Worm (Caenorhabditis elegans) whole organism, young adult: ENCODE data around the gene aakg-1.

Source experiments
- B0035.1 ChIP-seq: sonication (generic microtip); optimal IDR thresholded peaks from 2 replicates; lab custom pipeline; 2016; ENCODE audit warnings: missing genetic modification characterization, mild to moderate bottlenecking, missing compliant biosample characterization, missing genotype, missing genetic modification reagents
- B0336.3 ChIP-seq: fragments of 200-800 bp; sonication (Bioruptor generic); IDR thresholded peaks from 2 replicates; pipeline ENCODE4 v1.3.6; 2022; ENCODE audit warnings: missing genetic modification characterization, missing compliant biosample characterization
- C06A6.2 ChIP-seq: fragments of 200-800 bp; sonication (Bioruptor generic); conservative IDR thresholded peaks from 2 replicates; pipeline ENCODE4 v1.3.6; 2022; ENCODE audit warnings: missing genetic modification characterization, missing compliant biosample characterization
- C17E4.6 ChIP-seq: fragments of 200-800 bp; sonication (Bioruptor generic); IDR thresholded peaks from 2 replicates; pipeline ENCODE4 v1.3.6; 2022; ENCODE audit warnings: missing genetic modification reagents, missing genetic modification characterization, missing compliant biosample characterization
- F10E7.11 ChIP-seq: sonication (generic microtip); optimal IDR thresholded peaks from 2 replicates; lab custom pipeline; 2017; ENCODE audit warnings: mild to moderate bottlenecking, missing genetic modification characterization, moderate library complexity, missing compliant biosample characterization
- F22D6.2 ChIP-seq: sonication (generic microtip); optimal IDR thresholded peaks from 2 replicates; lab custom pipeline; 2016; ENCODE audit warnings: mild to moderate bottlenecking, missing genetic modification characterization, missing compliant biosample characterization
- F55B11.4 ChIP-seq: sonication (generic microtip); optimal IDR thresholded peaks from 2 replicates; lab custom pipeline; 2016; ENCODE audit warnings: missing compliant biosample characterization, missing genetic modification characterization, borderline replicate concordance; ENCODE audit not compliant: insufficient read depth
- K12H6.12 ChIP-seq: fragments of 200-800 bp; sonication (Bioruptor generic); optimal IDR thresholded peaks from 2 replicates; lab custom pipeline; 2018; ENCODE audit warnings: mild to moderate bottlenecking, missing genetic modification characterization, missing compliant biosample characterization
- T07F8.4 ChIP-seq: sonication (generic microtip); optimal IDR thresholded peaks from 2 replicates; lab custom pipeline; 2016; ENCODE audit warnings: mild to moderate bottlenecking, missing genetic modification characterization, moderate library complexity, missing compliant biosample characterization
- T26A5.8 ChIP-seq: sonication (generic microtip); optimal IDR thresholded peaks from 2 replicates; lab custom pipeline; 2016; ENCODE audit warnings: missing genetic modification characterization, missing compliant biosample characterization
- Y53F4B.3 ChIP-seq: fragments of 200-800 bp; sonication (Bioruptor generic); IDR thresholded peaks from 2 replicates; pipeline ENCODE4 v1.3.6; 2022; ENCODE audit warnings: missing genetic modification reagents, missing genetic modification characterization, missing compliant biosample characterization
- Y79H2A.3 ChIP-seq: fragments of 200-800 bp; sonication (Bioruptor generic); conservative IDR thresholded peaks from 2 replicates; pipeline ENCODE4 v1.3.6; 2022; ENCODE audit warnings: missing genetic modification reagents, missing genetic modification characterization, missing compliant biosample characterization
- ZK185.1 ChIP-seq: sonication (generic microtip); optimal IDR thresholded peaks from 2 replicates; lab custom pipeline; 2016; ENCODE audit warnings: mild to moderate bottlenecking, missing genetic modification characterization, missing compliant biosample characterization; ENCODE audit not compliant: poor library complexity, severe bottlenecking
- ama-1 ChIP-seq, 3 experiments: fragments of 150-350 bp in 1 of 3; sonication (generic microtip) in 2 of 3; optimal IDR thresholded peaks; 2 replicates each; lab custom pipeline; 2014 to 2018; ENCODE audit warnings: missing biosample characterization in 2 of 3, missing genetic modification characterization in 2 of 3, missing genetic modification reagents in 2 of 3
- atf-7 ChIP-seq: sonication (generic microtip); optimal IDR thresholded peaks from 2 replicates; lab custom pipeline; 2017; ENCODE audit warnings: mild to moderate bottlenecking, missing genetic modification characterization, missing compliant biosample characterization
- athp-1 ChIP-seq: sonication (generic microtip); optimal IDR thresholded peaks from 2 replicates; lab custom pipeline; 2017; ENCODE audit warnings: mild to moderate bottlenecking, missing genetic modification characterization, missing compliant biosample characterization
- attf-3 ChIP-seq: fragments of 200-800 bp; sonication (Bioruptor generic); conservative IDR thresholded peaks from 2 replicates; pipeline ENCODE4 v1.3.6; 2022; ENCODE audit warnings: missing genetic modification reagents, missing genetic modification characterization, missing compliant biosample characterization
- attf-6 ChIP-seq: fragments of 200-800 bp; sonication (Bioruptor generic); IDR thresholded peaks from 2 replicates; pipeline ENCODE4 v1.3.6; 2022; ENCODE audit warnings: missing genetic modification reagents, missing genetic modification characterization, missing compliant biosample characterization
- ccch-3 ChIP-seq: fragments of 200-800 bp; sonication (Bioruptor generic); optimal IDR thresholded peaks from 2 replicates; lab custom pipeline; 2018; ENCODE audit warnings: mild to moderate bottlenecking, missing genetic modification characterization, missing compliant biosample characterization
- ceh-58 ChIP-seq: fragments of 200-800 bp; sonication (Bioruptor generic); IDR thresholded peaks from 2 replicates; pipeline ENCODE4 v1.3.6; 2022; ENCODE audit warnings: missing genetic modification characterization, missing compliant biosample characterization
- ceh-79 ChIP-seq: sonication (generic microtip); optimal IDR thresholded peaks from 2 replicates; lab custom pipeline; 2017; ENCODE audit warnings: mild to moderate bottlenecking, missing genetic modification characterization, missing compliant biosample characterization
- chd-7 ChIP-seq: sonication (generic microtip); optimal IDR thresholded peaks from 2 replicates; lab custom pipeline; 2016; ENCODE audit warnings: mild to moderate bottlenecking, missing genetic modification characterization, moderate library complexity, missing compliant biosample characterization
- die-1 ChIP-seq: sonication (generic microtip); optimal IDR thresholded peaks from 2 replicates; lab custom pipeline; 2016; ENCODE audit warnings: missing genotype, mild to moderate bottlenecking, missing genetic modification characterization, missing compliant biosample characterization
- ets-4 ChIP-seq: fragments of 200-800 bp; sonication (Bioruptor generic); optimal IDR thresholded peaks from 2 replicates; lab custom pipeline; 2018; ENCODE audit warnings: mild to moderate bottlenecking, missing genetic modification characterization, missing compliant biosample characterization
- fkh-3 ChIP-seq: sonication (generic microtip); optimal IDR thresholded peaks from 2 replicates; lab custom pipeline; 2016; ENCODE audit warnings: mild to moderate bottlenecking, missing genetic modification characterization, missing compliant biosample characterization
- hlh-26 ChIP-seq: fragments of 200-800 bp; sonication (Bioruptor generic); conservative IDR thresholded peaks from 2 replicates; pipeline ENCODE4 v1.3.6; 2022; ENCODE audit warnings: missing genetic modification reagents, missing genetic modification characterization, missing compliant biosample characterization
- lag-1 ChIP-seq: fragments of 200-800 bp; sonication (Bioruptor generic); IDR thresholded peaks from 2 replicates; pipeline ENCODE4 v1.3.6; 2022; ENCODE audit warnings: missing genetic modification reagents, missing genetic modification characterization, missing compliant biosample characterization
- let-526 ChIP-seq: fragments of 200-800 bp; sonication (Bioruptor generic); IDR thresholded peaks from 2 replicates; pipeline ENCODE4 v1.3.6; 2022; ENCODE audit warnings: missing genetic modification reagents, missing genetic modification characterization, missing compliant biosample characterization
- lin-26 ChIP-seq: fragments of 200-800 bp; sonication (Bioruptor generic); IDR thresholded peaks from 2 replicates; pipeline ENCODE4 v1.3.6; 2022; ENCODE audit warnings: missing genetic modification reagents, missing genetic modification characterization, missing compliant biosample characterization
- madf-10 ChIP-seq: sonication (generic microtip); optimal IDR thresholded peaks from 2 replicates; lab custom pipeline; 2016; ENCODE audit warnings: mild to moderate bottlenecking, missing genetic modification characterization, missing compliant biosample characterization
- madf-8 ChIP-seq: fragments of 200-800 bp; sonication (Bioruptor generic); conservative IDR thresholded peaks from 2 replicates; pipeline ENCODE4 v1.3.6; 2022; ENCODE audit warnings: missing genetic modification reagents, missing genetic modification characterization, missing compliant biosample characterization
- mcd-1 ChIP-seq: fragments of 200-800 bp; sonication (Bioruptor generic); IDR thresholded peaks from 2 replicates; pipeline ENCODE4 v1.3.6; 2022; ENCODE audit warnings: missing genetic modification reagents, missing genetic modification characterization, missing compliant biosample characterization
- mxl-1 ChIP-seq: sonication (generic microtip); optimal IDR thresholded peaks from 2 replicates; lab custom pipeline; 2016; ENCODE audit warnings: missing genetic modification characterization, missing compliant biosample characterization
- nfya-1 ChIP-seq: sonication (generic microtip); optimal IDR thresholded peaks from 2 replicates; lab custom pipeline; 2017; ENCODE audit warnings: antibody characterized with exemption, missing compliant biosample characterization, missing genetic modification characterization, borderline replicate concordance; ENCODE audit not compliant: insufficient read depth
- nhr-90 ChIP-seq: sonication (generic microtip); optimal IDR thresholded peaks from 2 replicates; lab custom pipeline; 2016; ENCODE audit warnings: missing genotype, mild to moderate bottlenecking, missing genetic modification characterization, missing compliant biosample characterization
- pbrm-1 ChIP-seq: fragments of 200-800 bp; sonication (Bioruptor generic); IDR thresholded peaks from 2 replicates; pipeline ENCODE4 v1.3.6; 2022; ENCODE audit warnings: missing genetic modification reagents, missing genetic modification characterization, missing compliant biosample characterization
- pha-4 ChIP-seq: fragments of 150-350 bp; sonication (generic microtip); optimal IDR thresholded peaks from 2 replicates; lab custom pipeline; 2014; ENCODE audit warnings: missing biosample characterization, missing genetic modification reagents, missing genetic modification characterization
- rcor-1 ChIP-seq: fragments of 200-800 bp; sonication (Bioruptor generic); IDR thresholded peaks from 2 replicates; pipeline ENCODE4 v1.3.6; 2022; ENCODE audit warnings: missing genetic modification reagents, missing genetic modification characterization, missing compliant biosample characterization
- sea-2 ChIP-seq: fragments of 200-800 bp; sonication (Bioruptor generic); IDR thresholded peaks from 2 replicates; pipeline ENCODE4 v1.3.6; 2022; ENCODE audit warnings: missing genetic modification characterization, missing compliant biosample characterization
- snpc-1.1 ChIP-seq: sonication (generic microtip); optimal IDR thresholded peaks from 2 replicates; lab custom pipeline; 2017; ENCODE audit warnings: missing genetic modification characterization, mild to moderate bottlenecking, missing compliant biosample characterization, antibody characterized with exemption, moderate library complexity, missing genotype, missing genetic modification reagents; ENCODE audit not compliant: insufficient read depth
- snpc-1.3 ChIP-seq: sonication (generic microtip); optimal IDR thresholded peaks from 2 replicates; lab custom pipeline; 2017; ENCODE audit warnings: missing genetic modification characterization, mild to moderate bottlenecking, missing compliant biosample characterization, antibody characterized with exemption, moderate library complexity, missing genotype, missing genetic modification reagents; ENCODE audit not compliant: insufficient read depth
- snpc-4 ChIP-seq, 5 experiments: fragments of 150-350 bp in 1 of 5; sonication (generic microtip) in 4 of 5; optimal IDR thresholded peaks; 2 replicates each; lab custom pipeline; 2014 to 2018; ENCODE audit warnings: missing genetic modification characterization in 5 of 5, missing biosample characterization in 3 of 5, antibody characterized with exemption in 2 of 5, mild to moderate bottlenecking in 2 of 5, missing compliant biosample characterization in 2 of 5, missing genotype in 2 of 5, moderate library complexity in 2 of 5, missing genetic modification reagents in 1 of 5
- tbx-9 ChIP-seq: sonication (generic microtip); optimal IDR thresholded peaks from 2 replicates; lab custom pipeline; 2016; ENCODE audit warnings: borderline replicate concordance, missing genetic modification characterization, inconsistent platforms, missing compliant biosample characterization
- unc-130 ChIP-seq: sonication (generic microtip); optimal IDR thresholded peaks from 2 replicates; lab custom pipeline; 2016; ENCODE audit warnings: missing genetic modification reagents, missing genetic modification characterization, missing compliant biosample characterization
- unc-62 ChIP-seq: fragments of 150-350 bp; optimal IDR thresholded peaks from 2 replicates; lab custom pipeline; 2014; ENCODE audit warnings: missing biosample characterization, missing genetic modification reagents, missing genetic modification characterization
- zim-3 ChIP-seq: sonication (generic microtip); optimal IDR thresholded peaks from 2 replicates; lab custom pipeline; 2017; ENCODE audit warnings: mild to moderate bottlenecking, missing genetic modification characterization, moderate library complexity, missing compliant biosample characterization

The aakg-1 gene

DNA sequence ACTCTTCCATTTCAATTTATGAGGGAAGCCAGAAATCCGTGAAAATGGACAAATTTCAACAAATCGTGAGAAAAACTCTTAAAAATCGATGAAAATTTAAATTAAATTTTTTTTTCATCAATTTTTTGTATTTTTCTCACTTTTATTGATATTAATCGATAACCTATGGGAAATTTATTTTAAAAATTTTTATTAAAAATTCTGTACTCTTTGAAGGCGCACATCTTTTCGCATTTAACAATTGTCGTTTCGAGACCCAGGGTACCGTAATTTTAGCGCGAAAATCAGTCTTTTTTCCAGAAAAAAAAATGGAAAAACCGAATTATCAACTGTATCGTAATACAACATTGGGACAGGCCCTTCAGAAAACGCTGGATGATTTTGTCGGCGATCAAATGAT lies 49.3 kb upstream of the aakg-1 start, which contains the start of gene gtf-2A2:
TSS of gene gtf-2A2 (plus strand) at position 301 of the 400 bp plus-strand sequence.
- TF ChIP-seq attf-6 (no peak), pbrm-1 (GFP tag; lab: Robert Waterston, UW) (no peak), ccch-3 (no peak), unc-62 (GFP tag; lab: Kevin White, UChicago) (no peak), pha-4 (tag; lab: Kevin White, UChicago) (no peak), T26A5.8 (no peak), T07F8.4 (tag; lab: Kevin White, UChicago) (no peak), C17E4.6 (GFP tag; lab: Robert Waterston, UW) (no peak), F55B11.4 (tag; lab: Kevin White, UChicago) (no peak), unc-130 (GFP tag; lab: Kevin White, UChicago) (no peak), athp-1 (tag; lab: Kevin White, UChicago) (no peak), ZK185.1 (tag; lab: Kevin White, UChicago) (no peak), zim-3 (tag; lab: Kevin White, UChicago) (no peak), snpc-1.3 (tag; lab: Kevin White, UChicago) (no peak), F22D6.2 (tag; lab: Kevin White, UChicago) (no peak), die-1 (tag; lab: Kevin White, UChicago) (no peak), B0035.1 (tag; lab: Kevin White, UChicago) (no peak), snpc-1.1 (tag; lab: Kevin White, UChicago) (no peak), let-526 (no peak), mcd-1 (GFP tag; lab: Robert Waterston, UW) (no peak)

DNA sequence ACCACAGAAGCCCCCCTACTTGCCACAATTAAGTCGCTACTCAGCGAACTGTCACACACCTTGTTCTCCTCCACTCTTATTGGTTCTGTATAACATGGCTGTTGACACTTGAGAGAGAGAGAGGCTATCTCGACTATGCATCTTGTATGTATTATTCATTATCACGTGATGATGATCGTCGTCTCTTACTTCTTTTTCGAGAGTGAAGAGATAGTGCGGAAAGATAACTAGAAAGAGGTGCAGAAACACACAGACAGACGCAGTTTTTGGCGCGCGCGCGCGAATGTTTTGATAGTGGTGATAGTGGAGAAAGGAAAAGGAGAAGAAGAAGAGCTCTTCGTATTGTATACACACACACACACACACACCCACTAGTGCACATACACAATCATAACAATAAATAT lies 41.8 kb upstream of the aakg-1 start:
- TF ChIP-seq ama-1 (optimal IDR thresholded peaks at IDR 0.05; lab: Kevin White, UChicago) (peak; percentile 41), ama-1 (GFP tag; optimal IDR thresholded peaks at IDR 0.05; lab: Kevin White, UChicago) (no peak), attf-3 (no peak), pha-4 (tag; lab: Kevin White, UChicago) (no peak), madf-10 (tag; lab: Kevin White, UChicago) (peak; percentile 52), atf-7 (peak; percentile 44), hlh-26 (GFP tag; lab: Robert Waterston, UW) (no peak), mxl-1 (tag; lab: Kevin White, UChicago) (no peak), unc-62 (GFP tag; lab: Kevin White, UChicago) (peak; percentile 79), let-526 (no peak), F55B11.4 (tag; lab: Kevin White, UChicago) (no peak), nfya-1 (tag; lab: Kevin White, UChicago) (no peak), chd-7 (peak; percentile 11), fkh-3 (no peak), lin-26 (0 out of 2 replicates have a peak, but pooled peaks have one; percentile 11), snpc-4 (GFP tag; optimal IDR thresholded peaks at IDR 0.05; lab: Kevin White, UChicago) (no peak), snpc-4 (tag; optimal IDR thresholded peaks at IDR 0.05; lab: Kevin White, UChicago) (peak in 2 of 4 experiments; percentile 17 to 44), C06A6.2 (GFP tag; lab: Robert Waterston, UW) (no peak; the same call in 1 of the 2 replicates), sea-2 (GFP tag; lab: Robert Waterston, UW) (no peak), ceh-79 (no peak), rcor-1 (GFP tag; lab: Robert Waterston, UW) (no peak), Y53F4B.3 (GFP tag; lab: Robert Waterston, UW) (no peak), Y79H2A.3 (no peak), tbx-9 (tag; lab: Kevin White, UChicago) (no peak), madf-8 (GFP tag; lab: Robert Waterston, UW) (no peak), B0336.3 (GFP tag; lab: Robert Waterston, UW) (peak; percentile 24; the same call in 1 of the 2 replicates), lag-1 (GFP tag; lab: Robert Waterston, UW) (no peak), F10E7.11 (no peak), T07F8.4 (tag; lab: Kevin White, UChicago) (peak; percentile 17), ceh-58 (no peak), K12H6.12 (tag; lab: Kevin White, UChicago) (peak; percentile 18), nhr-90 (peak; percentile 43), ets-4 (GFP tag; lab: Kevin White, UChicago) (no peak)
